Worm (Caenorhabditis elegans) whole organism, L3 larva: Measurements from ENCODE around the gene srh-73.

Source experiments
- aly-2 ChIP-seq: fragments of 150-350 bp; optimal IDR thresholded peaks from 2 replicates; lab custom pipeline; 2014; ENCODE audit warnings: missing biosample characterization, missing genetic modification characterization
- ama-1 ChIP-seq: fragments of 150-350 bp; optimal IDR thresholded peaks from 2 replicates; lab custom pipeline; 2018
- ceh-16 ChIP-seq: sonication (generic microtip); optimal IDR thresholded peaks from 2 replicates; lab custom pipeline; 2017; ENCODE audit warnings: missing biosample characterization, missing genetic modification characterization
- ceh-82 ChIP-seq: fragments of 150-350 bp; optimal IDR thresholded peaks from 2 replicates; lab custom pipeline; 2014; ENCODE audit warnings: missing biosample characterization, missing genetic modification characterization
- daf-12 ChIP-seq: fragments of 150-350 bp; optimal IDR thresholded peaks from 2 replicates; lab custom pipeline; 2014; ENCODE audit warnings: missing biosample characterization, missing genetic modification reagents, missing genetic modification characterization
- egl-27 ChIP-seq: sonication (generic microtip); optimal IDR thresholded peaks from 4 replicates; lab custom pipeline; 2017; ENCODE audit warnings: missing biosample characterization, missing genetic modification reagents, missing genetic modification characterization
- egl-5 ChIP-seq: fragments of 150-350 bp; optimal IDR thresholded peaks from 2 replicates; lab custom pipeline; 2017; ENCODE audit warnings: missing biosample characterization, missing genetic modification reagents, missing genetic modification characterization, inconsistent platforms
- elt-2 ChIP-seq: sonication (generic microtip); optimal IDR thresholded peaks from 2 replicates; lab custom pipeline; 2016; ENCODE audit warnings: missing genetic modification reagents, mild to moderate bottlenecking, missing genetic modification characterization, missing compliant biosample characterization
- eor-1 ChIP-seq, 2 experiments: fragments of 150-350 bp; optimal IDR thresholded peaks; 2 replicates each; lab custom pipeline; 2014 to 2018; ENCODE audit warnings: missing biosample characterization in 2 of 2, missing genetic modification characterization in 2 of 2
- fkh-10 ChIP-seq: sonication (generic microtip); optimal IDR thresholded peaks from 2 replicates; lab custom pipeline; 2017; ENCODE audit warnings: missing biosample characterization, missing genetic modification reagents, missing genetic modification characterization
- hmg-11 ChIP-seq: sonication (generic microtip); optimal IDR thresholded peaks from 2 replicates; lab custom pipeline; 2016; ENCODE audit warnings: missing genetic modification characterization, missing compliant biosample characterization
- jun-1 ChIP-seq: fragments of 150-350 bp; optimal IDR thresholded peaks from 2 replicates; lab custom pipeline; 2014; ENCODE audit warnings: missing biosample characterization, missing genetic modification reagents, missing genetic modification characterization
- lin-39 ChIP-seq: fragments of 150-350 bp; optimal IDR thresholded peaks from 2 replicates; lab custom pipeline; 2018; ENCODE audit warnings: missing biosample characterization, missing genetic modification reagents, missing genetic modification characterization
- lsy-12 ChIP-seq: sonication (generic microtip); optimal IDR thresholded peaks from 2 replicates; lab custom pipeline; 2016; ENCODE audit warnings: mild to moderate bottlenecking, missing genetic modification characterization, missing compliant biosample characterization
- mml-1 ChIP-seq: fragments of 150-350 bp; sonication (generic microtip); optimal IDR thresholded peaks from 3 replicates; lab custom pipeline; 2014; ENCODE audit warnings: missing biosample characterization, missing genetic modification characterization
- nfya-1 ChIP-seq: sonication (generic microtip); optimal IDR thresholded peaks from 2 replicates; lab custom pipeline; 2017; ENCODE audit warnings: missing genetic modification characterization, mild to moderate bottlenecking, missing compliant biosample characterization, antibody characterized with exemption, moderate library complexity; ENCODE audit not compliant: insufficient read depth
- nhr-11 ChIP-seq: fragments of 150-350 bp; optimal IDR thresholded peaks from 2 replicates; lab custom pipeline; 2014; ENCODE audit warnings: missing biosample characterization, missing genetic modification characterization
- nhr-12 ChIP-seq: fragments of 150-350 bp; optimal IDR thresholded peaks from 2 replicates; lab custom pipeline; 2014; ENCODE audit warnings: missing biosample characterization, missing genetic modification characterization
- nhr-23 ChIP-seq: fragments of 150-350 bp; optimal IDR thresholded peaks from 2 replicates; lab custom pipeline; 2014; ENCODE audit warnings: missing biosample characterization, missing genetic modification reagents, missing genetic modification characterization
- nhr-237 ChIP-seq: fragments of 150-350 bp; optimal IDR thresholded peaks from 2 replicates; lab custom pipeline; 2014; ENCODE audit warnings: missing biosample characterization, missing genetic modification characterization
- nhr-25 ChIP-seq: sonication (generic microtip); optimal IDR thresholded peaks from 2 replicates; lab custom pipeline; 2017; ENCODE audit warnings: missing biosample characterization, missing genetic modification characterization
- nhr-28 ChIP-seq: fragments of 150-350 bp; optimal IDR thresholded peaks from 2 replicates; lab custom pipeline; 2014; ENCODE audit warnings: missing biosample characterization, missing genetic modification characterization
- nhr-43 ChIP-seq: sonication (generic microtip); optimal IDR thresholded peaks from 2 replicates; lab custom pipeline; 2016; ENCODE audit warnings: mild to moderate bottlenecking, missing genetic modification characterization, missing compliant biosample characterization; ENCODE audit not compliant: poor library complexity, severe bottlenecking
- nhr-67 ChIP-seq: fragments of 150-350 bp; optimal IDR thresholded peaks from 2 replicates; lab custom pipeline; 2014; ENCODE audit warnings: missing biosample characterization, missing genetic modification characterization
- nhr-76 ChIP-seq: fragments of 150-350 bp; sonication (generic microtip); optimal IDR thresholded peaks from 5 replicates; lab custom pipeline; 2014; ENCODE audit warnings: missing biosample characterization, missing genetic modification characterization
- nhr-77 ChIP-seq: fragments of 150-350 bp; optimal IDR thresholded peaks from 2 replicates; lab custom pipeline; 2014; ENCODE audit warnings: missing biosample characterization, missing genetic modification characterization
- pha-4 ChIP-seq: fragments of 150-350 bp; optimal IDR thresholded peaks from 2 replicates; lab custom pipeline; 2014; ENCODE audit warnings: missing biosample characterization, missing genetic modification reagents, missing genetic modification characterization
- pqm-1 ChIP-seq: fragments of 150-350 bp; optimal IDR thresholded peaks from 2 replicates; lab custom pipeline; 2017; ENCODE audit warnings: missing biosample characterization, missing genetic modification characterization, inconsistent platforms
- tbx-2 ChIP-seq: sonication (generic microtip); optimal IDR thresholded peaks from 2 replicates; lab custom pipeline; 2016; ENCODE audit warnings: mild to moderate bottlenecking, missing genetic modification characterization, missing compliant biosample characterization
- unc-39 ChIP-seq: sonication (generic microtip); optimal IDR thresholded peaks from 4 replicates; lab custom pipeline; 2017; ENCODE audit warnings: missing biosample characterization, missing genetic modification characterization
- zag-1 ChIP-seq: fragments of 150-350 bp; optimal IDR thresholded peaks from 2 replicates; lab custom pipeline; 2014; ENCODE audit warnings: missing biosample characterization, missing genetic modification characterization
- ztf-11 ChIP-seq: fragments of 150-350 bp; optimal IDR thresholded peaks from 2 replicates; lab custom pipeline; 2014; ENCODE audit warnings: missing biosample characterization, missing genetic modification characterization
- ztf-4 ChIP-seq: fragments of 150-350 bp; optimal IDR thresholded peaks from 2 replicates; lab custom pipeline; 2014; ENCODE audit warnings: missing biosample characterization, missing genetic modification characterization

The srh-73 gene

ce11 chrII:12511866-12512265 is at the start of gene srh-73:
Gene srh-73 (plus strand): TSS chrII:12512166.
- TF ChIP-seq unc-39 (tag; lab: Kevin White, UChicago) (no peak), elt-2 (no peak), ama-1 (no peak), lin-39 (tag; lab: Kevin White, UChicago) (no peak), ceh-82 (tag; lab: Kevin White, UChicago) (no peak), jun-1 (tag; lab: Kevin White, UChicago) (no peak), eor-1 (tag; optimal IDR thresholded peaks at IDR 0.05; lab: Kevin White, UChicago) (no peak), daf-12 (tag; lab: Kevin White, UChicago) (no peak), nhr-12 (tag; lab: Kevin White, UChicago) (no peak), tbx-2 (tag; lab: Kevin White, UChicago) (no peak), ceh-16 (tag; lab: Kevin White, UChicago) (no peak), aly-2 (tag; lab: Kevin White, UChicago) (no peak), nhr-25 (tag; lab: Kevin White, UChicago) (no peak), pha-4 (tag; lab: Kevin White, UChicago) (no peak)

- no peak for TF ChIP-seq egl-27 (tag; lab: Kevin White, UChicago)
- TF ChIP-seq, all 47 proteins: peak for 0
These were observed 49.7 kb upstream of the srh-73 start, which contains the start of gene F15A4.2 for ce11 chrII:12462244-12462643. Gene F15A4.2 (plus strand): TSS chrII:12462544.

- no peak for TF ChIP-seq pqm-1 (tag; lab: Kevin White, UChicago)
- no peak for TF ChIP-seq nhr-25 (tag; lab: Kevin White, UChicago)
- no peak for TF ChIP-seq nhr-23 (tag; lab: Kevin White, UChicago)
- no peak for TF ChIP-seq fkh-10
- no peak for TF ChIP-seq nhr-67 (tag; lab: Kevin White, UChicago)
- no peak for TF ChIP-seq lsy-12
- TF ChIP-seq unc-39 (tag; lab: Kevin White, UChicago): no peak
- no peak for TF ChIP-seq nhr-237 (tag; lab: Kevin White, UChicago)
- TF ChIP-seq elt-2: no peak
- no peak for TF ChIP-seq ztf-4 (tag; lab: Kevin White, UChicago)
- no peak for TF ChIP-seq nhr-77
- TF ChIP-seq zag-1: no peak
- no peak for TF ChIP-seq ztf-11 (tag; lab: Kevin White, UChicago)
These were observed 46.4 kb upstream of the srh-73 start, which contains the start of gene sre-37 for ce11 chrII:12465557-12465956. Gene sre-37 (plus strand): TSS chrII:12465857.

ce11 chrII:12467047-12467446 is 44.9 kb upstream of the srh-73 start, which contains the start of gene srg-16:
Gene srg-16 (plus strand): TSS chrII:12467133.
- TF ChIP-seq nhr-11 (tag; lab: Kevin White, UChicago) (no peak), ztf-11 (tag; lab: Kevin White, UChicago) (no peak), ceh-16 (tag; lab: Kevin White, UChicago) (no peak), nhr-28 (no peak), fkh-10 (no peak), egl-5 (tag; lab: Kevin White, UChicago) (no peak), eor-1 (tag; optimal IDR thresholded peaks at IDR 0.05; lab: Kevin White, UChicago) (no peak)

- TF ChIP-seq nhr-25 (tag; lab: Kevin White, UChicago): no peak
- TF ChIP-seq hmg-11 (tag; lab: Kevin White, UChicago): no peak
- TF ChIP-seq nhr-43 (tag; lab: Kevin White, UChicago): no peak
- no peak for TF ChIP-seq nhr-76 (tag; lab: Kevin White, UChicago)
- no peak for TF ChIP-seq nhr-23 (tag; lab: Kevin White, UChicago)
These were observed 40.7 kb upstream of the srh-73 start, which contains the start of the genes F15A4.5 and phat-8 for ce11 chrII:12471138-12471855. Gene F15A4.5 (minus strand): TSS chrII:12471238. Gene phat-8 (plus strand): TSS chrII:12471805.

ce11 chrII:12473406-12473805 is 38.6 kb upstream of the srh-73 start, which contains the start of gene srg-17:
Gene srg-17 (plus strand): TSS chrII:12473706.
- TF ChIP-seq ztf-4 (tag; lab: Kevin White, UChicago) (no peak), nhr-77 (no peak), tbx-2 (tag; lab: Kevin White, UChicago) (no peak), lin-39 (tag; lab: Kevin White, UChicago) (no peak), nhr-76 (tag; lab: Kevin White, UChicago) (no peak), nfya-1 (no peak), mml-1 (tag; lab: Kevin White, UChicago) (no peak), unc-39 (tag; lab: Kevin White, UChicago) (no peak), pqm-1 (tag; lab: Kevin White, UChicago) (no peak), jun-1 (tag; lab: Kevin White, UChicago) (no peak), ztf-11 (tag; lab: Kevin White, UChicago) (no peak), hmg-11 (tag; lab: Kevin White, UChicago) (no peak), nhr-43 (tag; lab: Kevin White, UChicago) (no peak), nhr-12 (tag; lab: Kevin White, UChicago) (no peak)
